Fruit fly (Drosophila melanogaster): ENCODE data around the gene CG6765.

DNA sequence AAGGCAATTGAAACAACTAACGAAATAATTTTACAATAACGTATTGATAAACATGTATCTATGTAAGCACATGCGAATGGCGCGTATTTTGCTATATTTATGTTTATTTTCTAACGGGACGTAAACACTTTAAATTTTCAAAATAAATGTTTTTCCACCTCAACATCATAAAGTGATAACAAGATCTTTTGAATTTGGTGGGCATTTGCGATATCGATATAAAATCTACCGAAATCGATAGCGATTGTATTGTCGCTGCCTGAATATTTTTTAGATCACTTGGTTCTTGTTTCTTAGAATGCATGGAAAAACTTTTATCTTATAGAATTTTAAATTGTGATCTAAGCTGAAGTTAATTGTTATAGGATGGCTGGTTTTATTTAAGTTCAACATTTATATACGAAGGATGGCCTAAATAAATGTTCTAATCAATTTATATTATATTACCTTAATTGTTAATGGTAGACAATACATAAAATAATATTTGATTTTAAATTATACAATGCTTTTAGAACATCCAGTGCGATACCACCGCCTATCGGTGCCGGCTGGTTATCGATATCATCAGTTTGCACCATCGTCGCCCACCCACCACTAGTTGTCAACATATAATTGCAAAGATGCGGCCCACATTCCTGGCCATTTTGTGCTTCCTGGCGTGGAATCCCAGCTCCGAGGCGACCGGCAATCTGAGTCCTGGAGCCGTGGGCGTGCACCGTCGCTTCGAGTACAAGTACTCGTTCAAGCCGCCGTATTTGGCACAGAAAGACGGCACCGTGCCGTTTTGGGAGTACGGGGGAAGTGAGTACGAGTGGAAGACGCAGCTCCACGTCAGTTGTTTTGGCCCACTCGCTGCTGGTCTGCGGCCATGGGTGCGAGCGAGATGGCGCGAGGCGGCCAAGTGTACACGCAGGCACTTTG lies 22.1 kb downstream of the CG6765 start, which contains the start of gene ergic53:
- TF ChIP-seq CG8478 (optimal IDR thresholded peaks at IDR 0.05) (no peak), CTCF (optimal IDR thresholded peaks at IDR 0.05) (no peak)
